Fruit fly (Drosophila melanogaster) whole organism, embryonic: Measurements from ENCODE around the gene Plzf.

Source experiments
- Adf1 ChIP-seq: fragments of 200-800 bp; sonication (Bioruptor generic); IDR thresholded peaks from 2 replicates; pipeline ENCODE4 v1.3.6; 2022; ENCODE audit warnings: missing biosample characterization, missing genetic modification characterization
- Antp ChIP-seq: fragments of 200-800 bp; sonication (Bioruptor generic); optimal IDR thresholded peaks from 3 replicates; lab custom pipeline; 2016; ENCODE audit warnings: missing biosample characterization, missing genetic modification characterization
- BEAF-32 ChIP-seq: fragments of 200-800 bp; sonication (Bioruptor generic); optimal IDR thresholded peaks from 3 replicates; lab custom pipeline; 2017; ENCODE audit warnings: missing biosample characterization, missing genetic modification characterization, mild to moderate bottlenecking, moderate library complexity, missing genetic modification reagents
- Bteb2 ChIP-seq: fragments of 200-800 bp; sonication (Bioruptor generic); optimal IDR thresholded peaks from 2 replicates; lab custom pipeline; 2016; ENCODE audit warnings: missing biosample characterization, missing genetic modification characterization
- CG10321 ChIP-seq: fragments of 200-800 bp; sonication (Bioruptor generic); IDR thresholded peaks from 2 replicates; pipeline ENCODE4 v1.3.6; 2022; ENCODE audit warnings: missing biosample characterization, missing genetic modification characterization
- CG10462 ChIP-seq: fragments of 200-800 bp; sonication (Bioruptor generic); optimal IDR thresholded peaks from 2 replicates; lab custom pipeline; 2016; ENCODE audit warnings: missing biosample characterization, missing genetic modification characterization
- CG12155 ChIP-seq: fragments of 200-800 bp; sonication (Bioruptor generic); optimal IDR thresholded peaks from 3 replicates; lab custom pipeline; 2016; ENCODE audit warnings: missing biosample characterization, missing genetic modification characterization
- CG12659 ChIP-seq: fragments of 200-800 bp; sonication (Bioruptor generic); optimal IDR thresholded peaks from 3 replicates; lab custom pipeline; 2017; ENCODE audit warnings: mild to moderate bottlenecking, missing biosample characterization, missing genetic modification reagents, missing genetic modification characterization
- CG14667 ChIP-seq: fragments of 200-800 bp; sonication (Bioruptor generic); IDR thresholded peaks from 2 replicates; pipeline ENCODE4 v1.3.6; 2022; ENCODE audit warnings: missing biosample characterization, missing genetic modification characterization
- CG1529 ChIP-seq: fragments of 200-800 bp; sonication (Bioruptor generic); optimal IDR thresholded peaks from 3 replicates; lab custom pipeline; 2018; ENCODE audit warnings: missing biosample characterization, missing genetic modification characterization
- CG16779 ChIP-seq: fragments of 200-800 bp; sonication (Bioruptor generic); IDR thresholded peaks from 2 replicates; pipeline ENCODE4 v1.3.6; 2022; ENCODE audit warnings: missing biosample characterization, missing genetic modification characterization
- CG17912 ChIP-seq: fragments of 200-800 bp; sonication (Bioruptor generic); optimal IDR thresholded peaks from 2 replicates; lab custom pipeline; 2018; ENCODE audit warnings: missing biosample characterization, mild to moderate bottlenecking, missing genetic modification characterization
- CG30020 ChIP-seq: fragments of 200-800 bp; optimal IDR thresholded peaks from 2 replicates; lab custom pipeline; 2019; ENCODE audit warnings: missing biosample characterization, mild to moderate bottlenecking, missing genetic modification characterization, moderate library complexity
- CG31388 ChIP-seq: fragments of 200-800 bp; sonication (Bioruptor generic); optimal IDR thresholded peaks from 2 replicates; lab custom pipeline; 2016; ENCODE audit warnings: missing biosample characterization, missing genetic modification characterization
- CG31441 ChIP-seq: fragments of 200-800 bp; sonication (Bioruptor generic); IDR thresholded peaks from 2 replicates; pipeline ENCODE4 v1.3.6; 2022; ENCODE audit warnings: missing biosample characterization, missing genetic modification characterization
- CG32767 ChIP-seq: fragments of 200-800 bp; sonication (Bioruptor generic); IDR thresholded peaks from 2 replicates; pipeline ENCODE4 v1.3.6; 2022; ENCODE audit warnings: missing biosample characterization, missing genetic modification characterization
- CG3407 ChIP-seq: fragments of 200-800 bp; sonication (Bioruptor generic); optimal IDR thresholded peaks from 2 replicates; lab custom pipeline; 2018; ENCODE audit warnings: missing biosample characterization, mild to moderate bottlenecking, missing genetic modification characterization
- CG42726 ChIP-seq: fragments of 200-800 bp; sonication (Bioruptor generic); IDR thresholded peaks from 2 replicates; pipeline ENCODE4 v1.3.6; 2022; ENCODE audit warnings: missing biosample characterization, missing genetic modification characterization; ENCODE audit not compliant: partially characterized antibody
- CG43689 ChIP-seq: fragments of 200-800 bp; sonication (Bioruptor generic); IDR thresholded peaks from 2 replicates; pipeline ENCODE4 v1.3.6; 2022; ENCODE audit warnings: missing biosample characterization, missing genetic modification characterization
- CG6272 ChIP-seq: fragments of 200-800 bp; sonication (Bioruptor generic); IDR thresholded peaks from 2 replicates; pipeline ENCODE4 v1.3.6; 2022; ENCODE audit warnings: missing biosample characterization, missing genetic modification characterization
- CG6683 ChIP-seq: fragments of 200-800 bp; sonication (Bioruptor generic); optimal IDR thresholded peaks from 2 replicates; lab custom pipeline; 2017; ENCODE audit warnings: missing biosample characterization, mild to moderate bottlenecking, missing genetic modification characterization, missing genetic modification reagents
- CG7556 ChIP-seq: fragments of 200-800 bp; sonication (Bioruptor generic); optimal IDR thresholded peaks from 2 replicates; lab custom pipeline; 2017; ENCODE audit warnings: missing biosample characterization, mild to moderate bottlenecking, missing genetic modification characterization
- CG8290 ChIP-seq, 3 experiments: fragments of 200-800 bp; sonication (Bioruptor generic); optimal IDR thresholded peaks; 2 replicates each; lab custom pipeline; 2016 to 2019; ENCODE audit warnings: missing biosample characterization in 3 of 3, missing genetic modification characterization in 3 of 3, mild to moderate bottlenecking in 2 of 3, moderate library complexity in 1 of 3
- CG8478 ChIP-seq: fragments of >200 bp; optimal IDR thresholded peaks from 2 replicates; lab custom pipeline; 2018
- CG9932 ChIP-seq: fragments of 200-800 bp; sonication (Bioruptor generic); IDR thresholded peaks from 2 replicates; pipeline ENCODE4 v1.3.6; 2022; ENCODE audit warnings: missing biosample characterization, missing genetic modification characterization
- Camta ChIP-seq: fragments of 200-800 bp; sonication (Bioruptor generic); optimal IDR thresholded peaks from 2 replicates; lab custom pipeline; 2016; ENCODE audit warnings: missing biosample characterization, missing genetic modification characterization
- CkIIα-i1 ChIP-seq: fragments of 200-800 bp; sonication (Bioruptor generic); IDR thresholded peaks from 2 replicates; pipeline ENCODE4 v1.3.6; 2022; ENCODE audit warnings: missing biosample characterization, missing genetic modification characterization
- Dip3 ChIP-seq: fragments of 200-800 bp; sonication (Bioruptor generic); optimal IDR thresholded peaks from 3 replicates; lab custom pipeline; 2016; ENCODE audit warnings: missing biosample characterization, missing genetic modification characterization
- HLH3B ChIP-seq: fragments of 200-800 bp; sonication (Bioruptor generic); IDR thresholded peaks from 2 replicates; pipeline ENCODE4 v1.3.6; 2022; ENCODE audit warnings: missing biosample characterization, missing genetic modification characterization
- Lim3 ChIP-seq: fragments of 200-800 bp; sonication (Bioruptor generic); IDR thresholded peaks from 2 replicates; pipeline ENCODE4 v1.3.6; 2022; ENCODE audit warnings: missing biosample characterization, missing genetic modification characterization
- Lpt ChIP-seq: fragments of >200 bp; optimal IDR thresholded peaks from 2 replicates; lab custom pipeline; 2018; ENCODE audit warnings: missing biosample characterization, missing genetic modification characterization
- NC2β ChIP-seq: fragments of 200-800 bp; sonication (Bioruptor generic); optimal IDR thresholded peaks from 2 replicates; lab custom pipeline; 2016; ENCODE audit warnings: missing biosample characterization, missing genetic modification characterization
- Nf-YB ChIP-seq: fragments of 200-800 bp; sonication (Bioruptor generic); optimal IDR thresholded peaks from 3 replicates; lab custom pipeline; 2019; ENCODE audit warnings: missing biosample characterization, mild to moderate bottlenecking, missing genetic modification characterization, moderate library complexity
- PHDP ChIP-seq: fragments of 200-800 bp; sonication (Bioruptor generic); optimal IDR thresholded peaks from 3 replicates; lab custom pipeline; 2018; ENCODE audit warnings: missing biosample characterization, mild to moderate bottlenecking, missing genetic modification characterization, moderate library complexity
- Usf ChIP-seq: fragments of 200-800 bp; sonication (Bioruptor generic); optimal IDR thresholded peaks from 2 replicates; lab custom pipeline; 2017; ENCODE audit warnings: missing genotype, missing biosample characterization, missing genetic modification characterization
- ab ChIP-seq: fragments of 200-800 bp; sonication (Bioruptor generic); optimal IDR thresholded peaks from 2 replicates; lab custom pipeline; 2016; ENCODE audit warnings: missing biosample characterization, missing genetic modification characterization
- al ChIP-seq: fragments of 200-800 bp; sonication (Bioruptor generic); IDR thresholded peaks from 2 replicates; pipeline ENCODE4 v1.3.6; 2022; ENCODE audit warnings: missing biosample characterization, missing genetic modification characterization
- amos ChIP-seq: fragments of 200-800 bp; sonication (Bioruptor generic); IDR thresholded peaks from 2 replicates; pipeline ENCODE4 v1.3.6; 2022; ENCODE audit warnings: missing biosample characterization, missing genetic modification characterization; ENCODE audit not compliant: partially characterized antibody
- bowl ChIP-seq: fragments of 200-800 bp; sonication (Bioruptor generic); IDR thresholded peaks from 2 replicates; pipeline ENCODE4 v1.3.6; 2022; ENCODE audit warnings: missing biosample characterization, missing genetic modification characterization
- chn ChIP-seq: fragments of 200-800 bp; sonication (Bioruptor generic); optimal IDR thresholded peaks from 2 replicates; lab custom pipeline; 2016; ENCODE audit warnings: missing biosample characterization, missing genetic modification characterization
- dan ChIP-seq: fragments of 200-800 bp; sonication (Bioruptor generic); IDR thresholded peaks from 2 replicates; pipeline ENCODE4 v1.3.6; 2022; ENCODE audit warnings: missing biosample characterization, missing genetic modification characterization
- en ChIP-seq: fragments of 200-800 bp; sonication (Bioruptor generic); optimal IDR thresholded peaks from 2 replicates; lab custom pipeline; 2016; ENCODE audit warnings: missing biosample characterization, missing genetic modification characterization
- lmd ChIP-seq: fragments of 200-800 bp; sonication (Bioruptor generic); IDR thresholded peaks from 2 replicates; pipeline ENCODE4 v1.3.6; 2022; ENCODE audit warnings: missing biosample characterization, missing genetic modification characterization
- mld ChIP-seq: fragments of 200-800 bp; sonication (Bioruptor generic); IDR thresholded peaks from 3 replicates; pipeline ENCODE4 v1.3.6; 2022; ENCODE audit warnings: missing biosample characterization, missing genetic modification characterization; ENCODE audit not compliant: partially characterized antibody
- nerfin-2 ChIP-seq: fragments of 200-800 bp; sonication (Bioruptor generic); IDR thresholded peaks from 2 replicates; pipeline ENCODE4 v1.3.6; 2022; ENCODE audit warnings: missing biosample characterization, missing genetic modification characterization; ENCODE audit not compliant: partially characterized antibody
- prd ChIP-seq, 3 experiments: fragments of >200 bp in 2 of 3; fragments of 200-800 bp in 1 of 3; sonication (Bioruptor generic) in 1 of 3; optimal IDR thresholded peaks in 2 of 3; IDR thresholded peaks in 1 of 3; 2 replicates in 2 of 3; 3 replicates in 1 of 3; pipeline versions ENCODE4 v1.3.6 to Lab custom; 2017 to 2022; ENCODE audit warnings: missing biosample characterization in 1 of 3, missing genetic modification characterization in 1 of 3
- repo ChIP-seq: fragments of 200-800 bp; sonication (Bioruptor generic); optimal IDR thresholded peaks from 2 replicates; lab custom pipeline; 2016; ENCODE audit warnings: missing biosample characterization, missing genetic modification characterization
- shn ChIP-seq: fragments of 200-800 bp; sonication (Bioruptor generic); optimal IDR thresholded peaks from 3 replicates; lab custom pipeline; 2016; ENCODE audit warnings: missing biosample characterization, missing genetic modification characterization
- sr ChIP-seq: fragments of 200-800 bp; sonication (Bioruptor generic); IDR thresholded peaks from 3 replicates; pipeline ENCODE4 v1.3.6; 2022; ENCODE audit warnings: missing biosample characterization, missing genetic modification characterization
- ssp ChIP-seq: fragments of 200-800 bp; sonication (Bioruptor generic); IDR thresholded peaks from 2 replicates; pipeline ENCODE4 v1.3.6; 2022; ENCODE audit warnings: missing biosample characterization, missing genetic modification characterization
- unc-4 ChIP-seq: fragments of 200-800 bp; sonication (Bioruptor generic); IDR thresholded peaks from 2 replicates; pipeline ENCODE4 v1.3.6; 2022; ENCODE audit warnings: missing biosample characterization, missing genetic modification characterization; ENCODE audit not compliant: partially characterized antibody
- zfh2 ChIP-seq: fragments of 200-800 bp; sonication (Bioruptor generic); optimal IDR thresholded peaks from 2 replicates; lab custom pipeline; 2016; ENCODE audit warnings: missing biosample characterization, missing genetic modification characterization

Gene Plzf

DNA sequence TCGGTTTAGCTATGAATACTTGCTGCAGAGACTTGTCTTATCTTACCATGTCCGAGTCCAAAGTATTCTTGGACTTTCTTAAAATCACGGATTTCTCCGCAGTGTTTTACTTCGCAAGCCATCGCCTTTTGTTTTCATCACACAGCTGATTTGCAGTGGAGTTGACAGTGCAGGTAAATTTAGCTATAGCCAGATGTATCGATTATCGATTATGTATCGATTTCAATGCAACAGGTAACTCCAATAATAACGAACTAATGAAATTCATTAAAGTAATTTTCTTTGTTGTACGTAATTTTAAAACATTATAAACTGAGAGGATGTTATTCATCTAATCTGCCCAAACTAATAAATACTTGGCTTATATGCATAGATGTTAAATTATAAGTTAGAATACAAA lies 14.3 kb upstream of the Plzf start, which contains the start of gene Rab3-GAP (continued):
- TF ChIP-seq CG6272 (GFP tag; lab: Robert Waterston, UW) (no peak), al (no peak), CG10462 (GFP tag; lab: Kevin White, UChicago) (no peak), CG14667 (GFP tag; lab: Robert Waterston, UW) (no peak), amos (GFP tag; lab: Robert Waterston, UW) (peak; percentile 37; the same call in 1 of the 2 replicates), en (no peak), CG8478 (lab: Kevin White, UChicago) (no peak), CG16779 (GFP tag; lab: Robert Waterston, UW) (no peak), Nf-YB (GFP tag; lab: Kevin White, UChicago) (no peak), CG43689 (GFP tag; lab: Robert Waterston, UW) (no peak), shn (no peak), Antp (GFP tag; lab: Kevin White, UChicago) (peak; percentile 4), CG12659 (peak; percentile 22), ssp (GFP tag; lab: Robert Waterston, UW) (no peak), CG30020 (tag; lab: Kevin White, UChicago) (peak; percentile 26), BEAF-32 (GFP tag; lab: Kevin White, UChicago) (peak; percentile 36), CG1529 (GFP tag; lab: Kevin White, UChicago) (no peak), chn (GFP tag; lab: Kevin White, UChicago) (no peak), CG42726 (GFP tag; lab: Robert Waterston, UW) (no peak), CG6683 (GFP tag; lab: Kevin White, UChicago) (no peak), bowl (GFP tag; lab: Robert Waterston, UW) (no peak), ab (no peak), CG17912 (GFP tag; lab: Kevin White, UChicago) (no peak), CG12155 (GFP tag; lab: Kevin White, UChicago) (peak; percentile 22), prd (optimal IDR thresholded peaks at IDR 0.05; lab: Kevin White, UChicago) (no peak), prd (GFP tag; IDR thresholded peaks at IDR 0.05; lab: Robert Waterston, UW) (peak; percentile 69), Bteb2 (GFP tag; lab: Kevin White, UChicago) (peak; percentile 27), CG31388 (no peak), nerfin-2 (no peak; the same call in 1 of the 2 replicates), zfh2 (no peak), NC2β (GFP tag; lab: Kevin White, UChicago) (no peak), CG31441 (GFP tag; lab: Robert Waterston, UW) (no peak; the same call in 1 of the 2 replicates), sr (no peak), repo (no peak), Adf1 (GFP tag; lab: Robert Waterston, UW) (no peak), lmd (GFP tag; lab: Robert Waterston, UW) (peak; percentile 10; the same call in 1 of the 2 replicates), PHDP (peak; percentile 29), CG8290 (GFP tag; optimal IDR thresholded peaks at IDR 0.05; lab: Kevin White, UChicago) (peak; percentile 26), CG8290 (tag; optimal IDR thresholded peaks at IDR 0.05; lab: Kevin White, UChicago) (no peak), unc-4 (GFP tag; lab: Robert Waterston, UW) (no peak), mld (GFP tag; lab: Robert Waterston, UW) (no peak), Usf (GFP tag; lab: Kevin White, UChicago) (no peak), Lim3 (GFP tag; lab: Robert Waterston, UW) (no peak), dan (GFP tag; lab: Robert Waterston, UW) (no peak), Lpt (GFP tag; lab: Kevin White, UChicago) (no peak), CG7556 (GFP tag; lab: Kevin White, UChicago) (no peak), HLH3B (GFP tag; lab: Robert Waterston, UW) (no peak; the same call in 1 of the 2 replicates), Dip3 (GFP tag; lab: Kevin White, UChicago) (no peak), CG10321 (no peak), CG3407 (GFP tag; lab: Kevin White, UChicago) (no peak), Camta (GFP tag; lab: Kevin White, UChicago) (no peak), CkIIα-i1 (GFP tag; lab: Robert Waterston, UW) (no peak), CG9932 (GFP tag; lab: Robert Waterston, UW) (0 out of 2 replicates have a peak, but pooled peaks have one; percentile 10), CG32767 (GFP tag; lab: Robert Waterston, UW) (0 out of 2 replicates have a peak, but pooled peaks have one; percentile 15)
